Worm (Caenorhabditis elegans): ENCODE results near the gene acr-2.

The acr-2 gene

DNA sequence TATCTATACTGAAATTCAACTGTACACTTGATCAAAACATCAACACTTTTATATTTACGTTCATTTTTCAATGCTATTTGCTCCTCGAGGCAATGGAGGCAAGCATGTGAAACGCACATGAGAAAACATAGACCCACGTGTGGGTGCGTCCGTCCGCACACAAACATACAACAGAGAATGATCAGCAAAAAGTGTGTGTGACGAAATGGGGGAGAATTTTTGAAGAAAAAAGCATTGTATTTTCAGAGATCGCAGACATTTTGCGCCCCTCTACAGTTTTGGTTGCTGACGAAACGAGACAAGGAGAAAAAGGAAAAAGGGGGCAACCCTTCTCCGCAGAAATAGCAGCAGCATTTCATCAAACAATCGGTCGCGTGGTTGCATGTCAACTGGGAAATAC lies 47.8 kb downstream of the acr-2 start (continued):
- no peak for TF ChIP-seq ceh-16 (tag; optimal IDR thresholded peaks at IDR 0.05)
- peak; percentile 97 for TF ChIP-seq mml-1 (tag; optimal IDR thresholded peaks at IDR 0.05)
- no peak for TF ChIP-seq nhr-77 (tag; optimal IDR thresholded peaks at IDR 0.05)
- TF ChIP-seq ceh-82 (tag; optimal IDR thresholded peaks at IDR 0.05) = no peak
- no peak for TF ChIP-seq nhr-12 (tag; optimal IDR thresholded peaks at IDR 0.05)
- peak; percentile 11 for TF ChIP-seq lsy-12 (tag; optimal IDR thresholded peaks at IDR 0.05)
- peak; percentile 70 for TF ChIP-seq ama-1 (optimal IDR thresholded peaks at IDR 0.05)
- TF ChIP-seq ZK546.5 (tag; optimal IDR thresholded peaks at IDR 0.05) = no peak
- TF ChIP-seq nhr-23 (tag; optimal IDR thresholded peaks at IDR 0.05) = peak; percentile 86
- TF ChIP-seq egl-5 (tag; optimal IDR thresholded peaks at IDR 0.05) = peak; percentile 75
- TF ChIP-seq egl-27 (tag; optimal IDR thresholded peaks at IDR 0.05) = peak; percentile 84
